Fruit fly (Drosophila melanogaster): Measurements from ENCODE around the gene pcx.

The pcx gene

DNA sequence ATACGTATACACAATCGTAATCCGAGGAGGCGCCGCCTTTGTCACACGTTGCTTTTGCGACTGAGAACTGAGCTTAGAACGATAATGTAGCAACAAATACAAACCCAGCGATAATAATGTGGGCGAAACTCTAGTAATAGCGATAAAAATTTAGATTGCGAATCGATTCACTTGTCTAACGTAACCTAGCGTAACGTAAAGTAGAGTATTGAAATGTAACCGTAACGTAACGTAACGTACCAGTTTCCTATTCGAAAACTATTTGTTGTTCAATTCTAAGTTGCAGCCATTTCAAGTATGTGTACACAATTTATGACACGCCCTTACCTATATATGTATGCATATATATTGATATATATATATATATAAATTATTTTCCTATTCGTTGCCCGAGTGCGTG, 19.7 kb downstream of the pcx start:
- TF ChIP-seq Nf-YC (tag; optimal IDR thresholded peaks at IDR 0.05): no peak
- peak; percentile 11 for TF ChIP-seq Elba2 (GFP tag; optimal IDR thresholded peaks at IDR 0.05)
- peak; percentile 97 for TF ChIP-seq CG9437 (GFP tag; optimal IDR thresholded peaks at IDR 0.05)

DNA sequence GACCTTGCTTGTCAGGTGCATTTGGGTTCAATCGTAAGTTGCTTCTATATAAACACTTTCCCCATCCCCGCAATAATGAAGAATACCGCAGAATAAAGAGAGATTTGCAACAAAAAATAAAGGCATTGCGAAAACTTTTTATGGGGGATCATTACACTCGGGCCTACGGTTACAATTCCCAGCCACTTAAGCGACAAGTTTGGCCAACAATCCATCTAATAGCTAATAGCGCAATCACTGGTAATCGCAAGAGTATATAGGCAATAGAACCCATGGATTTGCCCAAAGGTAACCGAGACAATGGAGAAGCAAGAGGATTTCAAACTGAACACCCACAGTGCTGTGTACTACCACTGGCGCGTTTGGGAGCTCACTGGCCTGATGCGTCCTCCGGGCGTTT, 20.8 kb downstream of the pcx start, which contains the start of gene Or2a:
Gene Or2a, plus strand, starts transcription at position 301 of the 400 bp plus-strand sequence.
- TF ChIP-seq bbx (GFP tag; IDR thresholded peaks at IDR 0.05; ENCODE audit: partially characterized antibody): no peak
- no peak for TF ChIP-seq CG7372 (GFP tag; IDR thresholded peaks at IDR 0.05)
- TF ChIP-seq Dfd (GFP tag; optimal IDR thresholded peaks at IDR 0.05): no peak
- no peak for TF ChIP-seq prd (optimal IDR thresholded peaks at IDR 0.05)
- no peak for TF ChIP-seq prd (GFP tag; IDR thresholded peaks at IDR 0.05)
- TF ChIP-seq CG6765 (GFP tag; optimal IDR thresholded peaks at IDR 0.05): no peak
- no peak for TF ChIP-seq pfk (GFP tag; optimal IDR thresholded peaks at IDR 0.05)
- no peak for TF ChIP-seq odd (GFP tag; optimal IDR thresholded peaks at IDR 0.05)
- no peak for TF ChIP-seq fd102C (GFP tag; optimal IDR thresholded peaks at IDR 0.05)
- no peak for TF ChIP-seq Asciz (GFP tag; optimal IDR thresholded peaks at IDR 0.05)
- no peak for TF ChIP-seq CG15696 (tag; optimal IDR thresholded peaks at IDR 0.05)
- no peak for TF ChIP-seq tna (GFP tag; IDR thresholded peaks at IDR 0.05; ENCODE audit: partially characterized antibody)
- no peak for TF ChIP-seq vnd (GFP tag; IDR thresholded peaks at IDR 0.05; ENCODE audit: partially characterized antibody)
- TF ChIP-seq CG12219 (GFP tag; optimal IDR thresholded peaks at IDR 0.05): no peak
- TF ChIP-seq CG8359 (GFP tag; optimal IDR thresholded peaks at IDR 0.05; ENCODE audit: borderline replicate concordance): no peak
- TF ChIP-seq CG1233 (GFP tag; optimal IDR thresholded peaks at IDR 0.05): no peak
- no peak for TF ChIP-seq CG5953 (GFP tag; IDR thresholded peaks at IDR 0.05)
- TF ChIP-seq ssp (GFP tag; IDR thresholded peaks at IDR 0.05): no peak

DNA sequence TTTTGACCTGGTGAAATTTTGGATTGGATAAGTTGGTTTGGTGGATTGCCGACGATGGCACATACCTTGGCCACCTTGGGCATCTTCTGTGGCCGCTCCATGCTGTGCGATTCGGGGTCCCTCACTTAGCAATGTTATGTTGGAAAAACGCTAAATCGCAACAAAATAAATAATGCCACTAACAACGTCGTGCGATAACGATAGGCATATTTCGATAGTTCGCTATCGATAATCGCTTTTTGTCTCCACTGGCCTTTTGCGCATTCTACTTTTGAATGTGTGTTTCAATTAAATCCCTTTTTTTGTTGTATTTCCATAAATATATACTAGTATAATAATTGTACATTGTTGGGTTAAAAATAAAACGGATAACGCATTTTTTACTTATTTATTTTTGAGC, 24.7 kb downstream of the pcx start, which contains the start of gene crn:
Gene crn, minus strand, starts transcription at position 221 of the 400 bp plus-strand sequence.
- TF ChIP-seq CG3838 (GFP tag; optimal IDR thresholded peaks at IDR 0.05) (no peak), CG2712 (tag; optimal IDR thresholded peaks at IDR 0.05) (no peak), nau (GFP tag; optimal IDR thresholded peaks at IDR 0.05) (no peak), otp (GFP tag; IDR thresholded peaks at IDR 0.05) (no peak), sna (GFP tag; IDR thresholded peaks at IDR 0.05; ENCODE audit: partially characterized antibody) (0 out of 2 replicates have a peak, but pooled peaks have one; percentile 61), esg (GFP tag; conservative IDR thresholded peaks at IDR 0.05) (no peak), kay (GFP tag; optimal IDR thresholded peaks at IDR 0.05) (no peak), MTF-1 (GFP tag; optimal IDR thresholded peaks at IDR 0.05; ENCODE audit: borderline replicate concordance) (no peak), CG3995 (GFP tag; optimal IDR thresholded peaks at IDR 0.05) (peak; percentile 10), Mad (GFP tag; optimal IDR thresholded peaks at IDR 0.05) (no peak), CG12155 (GFP tag; optimal IDR thresholded peaks at IDR 0.05) (no peak), CG4854 (GFP tag; optimal IDR thresholded peaks at IDR 0.05) (no peak), Nf-YB (GFP tag; optimal IDR thresholded peaks at IDR 0.05) (no peak), CG17568 (GFP tag; optimal IDR thresholded peaks at IDR 0.05) (no peak), mam (GFP tag; optimal IDR thresholded peaks at IDR 0.05) (no peak), HLH4C (GFP tag; IDR thresholded peaks at IDR 0.05; ENCODE audit: partially characterized antibody) (peak; percentile 81), CG17328 (GFP tag; IDR thresholded peaks at IDR 0.05) (no peak), amos (GFP tag; IDR thresholded peaks at IDR 0.05; ENCODE audit: partially characterized antibody) (peak; percentile 62; the same call in 1 of the 2 replicates), D19A (tag; optimal IDR thresholded peaks at IDR 0.05) (no peak), CG9817 (tag; optimal IDR thresholded peaks at IDR 0.05) (no peak), CG16863 (GFP tag; optimal IDR thresholded peaks at IDR 0.05) (no peak), ara (GFP tag; IDR thresholded peaks at IDR 0.05) (no peak), Awh (GFP tag; IDR thresholded peaks at IDR 0.05) (no peak), CG4617 (GFP tag; optimal IDR thresholded peaks at IDR 0.05; ENCODE audit: borderline replicate concordance) (peak; percentile 44), fd96Cb (tag; optimal IDR thresholded peaks at IDR 0.05) (no peak), CG2116 (GFP tag; optimal IDR thresholded peaks at IDR 0.05) (peak; percentile 56), C15 (GFP tag; IDR thresholded peaks at IDR 0.05) (no peak), Hr78 (GFP tag; optimal IDR thresholded peaks at IDR 0.05) (no peak)
